Worm (Caenorhabditis elegans): ENCODE measurements around the gene str-121.

ce11 chrV:251652-252051, 2.8 kb downstream of the str-121 start, which contains the start of gene oac-39:
- TF ChIP-seq pqm-1 (tag; optimal IDR thresholded peaks at IDR 0.05) = no peak
- TF ChIP-seq ceh-82 (tag; optimal IDR thresholded peaks at IDR 0.05) = no peak
- no peak for TF ChIP-seq egl-27 (tag; optimal IDR thresholded peaks at IDR 0.05)
- TF ChIP-seq ceh-9 (tag; optimal IDR thresholded peaks at IDR 0.05) = no peak
- no peak for TF ChIP-seq zag-1 (tag; optimal IDR thresholded peaks at IDR 0.05)
